Worm (Caenorhabditis elegans) whole organism, L3 larva: Measurements from ENCODE around the gene fbxa-107.

ENCODE experiments used
- R02D3.7 ChIP-seq: fragments of 150-350 bp; optimal IDR thresholded peaks from 2 replicates; lab custom pipeline; 2014; ENCODE audit warnings: missing biosample characterization, missing genetic modification characterization
- aly-2 ChIP-seq: fragments of 150-350 bp; optimal IDR thresholded peaks from 2 replicates; lab custom pipeline; 2014; ENCODE audit warnings: missing biosample characterization, missing genetic modification characterization
- ama-1 ChIP-seq: fragments of 150-350 bp; optimal IDR thresholded peaks from 2 replicates; lab custom pipeline; 2018
- ceh-16 ChIP-seq: sonication (generic microtip); optimal IDR thresholded peaks from 2 replicates; lab custom pipeline; 2017; ENCODE audit warnings: missing biosample characterization, missing genetic modification characterization
- ceh-28 ChIP-seq: fragments of 150-350 bp; optimal IDR thresholded peaks from 2 replicates; lab custom pipeline; 2014; ENCODE audit warnings: missing biosample characterization, missing genetic modification reagents, missing genetic modification characterization
- ceh-9 ChIP-seq: sonication (generic microtip); optimal IDR thresholded peaks from 2 replicates; lab custom pipeline; 2018; ENCODE audit warnings: missing biosample characterization, missing genetic modification characterization
- daf-12 ChIP-seq: fragments of 150-350 bp; optimal IDR thresholded peaks from 2 replicates; lab custom pipeline; 2014; ENCODE audit warnings: missing biosample characterization, missing genetic modification reagents, missing genetic modification characterization
- elt-1 ChIP-seq: fragments of 150-350 bp; optimal IDR thresholded peaks from 2 replicates; lab custom pipeline; 2014; ENCODE audit warnings: missing biosample characterization, missing genetic modification characterization
- elt-2 ChIP-seq: sonication (generic microtip); optimal IDR thresholded peaks from 2 replicates; lab custom pipeline; 2016; ENCODE audit warnings: missing genetic modification reagents, mild to moderate bottlenecking, missing genetic modification characterization, missing compliant biosample characterization
- eor-1 ChIP-seq, 2 experiments: fragments of 150-350 bp; optimal IDR thresholded peaks; 2 replicates each; lab custom pipeline; 2014 to 2018; ENCODE audit warnings: missing biosample characterization in 2 of 2, missing genetic modification characterization in 2 of 2
- fkh-10 ChIP-seq: sonication (generic microtip); optimal IDR thresholded peaks from 2 replicates; lab custom pipeline; 2017; ENCODE audit warnings: missing biosample characterization, missing genetic modification reagents, missing genetic modification characterization
- fkh-2 ChIP-seq: fragments of 150-350 bp; optimal IDR thresholded peaks from 2 replicates; lab custom pipeline; 2014; ENCODE audit warnings: missing biosample characterization, missing genetic modification reagents, missing genetic modification characterization
- fos-1 ChIP-seq: fragments of 150-350 bp; optimal IDR thresholded peaks from 2 replicates; lab custom pipeline; 2014; ENCODE audit warnings: missing biosample characterization, missing genetic modification characterization
- jun-1 ChIP-seq: fragments of 150-350 bp; optimal IDR thresholded peaks from 2 replicates; lab custom pipeline; 2014; ENCODE audit warnings: missing biosample characterization, missing genetic modification reagents, missing genetic modification characterization
- lin-15B ChIP-seq: fragments of 150-350 bp; optimal IDR thresholded peaks from 2 replicates; lab custom pipeline; 2014; ENCODE audit warnings: missing biosample characterization, missing genetic modification characterization
- lin-39 ChIP-seq: fragments of 150-350 bp; optimal IDR thresholded peaks from 2 replicates; lab custom pipeline; 2018; ENCODE audit warnings: missing biosample characterization, missing genetic modification reagents, missing genetic modification characterization
- lsy-12 ChIP-seq: sonication (generic microtip); optimal IDR thresholded peaks from 2 replicates; lab custom pipeline; 2016; ENCODE audit warnings: mild to moderate bottlenecking, missing genetic modification characterization, missing compliant biosample characterization
- mdl-1 ChIP-seq: fragments of 150-350 bp; optimal IDR thresholded peaks from 2 replicates; lab custom pipeline; 2014; ENCODE audit warnings: missing biosample characterization, missing genetic modification characterization
- mml-1 ChIP-seq: fragments of 150-350 bp; sonication (generic microtip); optimal IDR thresholded peaks from 3 replicates; lab custom pipeline; 2014; ENCODE audit warnings: missing biosample characterization, missing genetic modification characterization
- nfya-1 ChIP-seq: sonication (generic microtip); optimal IDR thresholded peaks from 2 replicates; lab custom pipeline; 2017; ENCODE audit warnings: missing genetic modification characterization, mild to moderate bottlenecking, missing compliant biosample characterization, antibody characterized with exemption, moderate library complexity; ENCODE audit not compliant: insufficient read depth
- nhr-11 ChIP-seq: fragments of 150-350 bp; optimal IDR thresholded peaks from 2 replicates; lab custom pipeline; 2014; ENCODE audit warnings: missing biosample characterization, missing genetic modification characterization
- nhr-23 ChIP-seq: fragments of 150-350 bp; optimal IDR thresholded peaks from 2 replicates; lab custom pipeline; 2014; ENCODE audit warnings: missing biosample characterization, missing genetic modification reagents, missing genetic modification characterization
- nhr-25 ChIP-seq: sonication (generic microtip); optimal IDR thresholded peaks from 2 replicates; lab custom pipeline; 2017; ENCODE audit warnings: missing biosample characterization, missing genetic modification characterization
- nhr-28 ChIP-seq: fragments of 150-350 bp; optimal IDR thresholded peaks from 2 replicates; lab custom pipeline; 2014; ENCODE audit warnings: missing biosample characterization, missing genetic modification characterization
- nhr-76 ChIP-seq: fragments of 150-350 bp; sonication (generic microtip); optimal IDR thresholded peaks from 5 replicates; lab custom pipeline; 2014; ENCODE audit warnings: missing biosample characterization, missing genetic modification characterization
- pha-4 ChIP-seq: fragments of 150-350 bp; optimal IDR thresholded peaks from 2 replicates; lab custom pipeline; 2014; ENCODE audit warnings: missing biosample characterization, missing genetic modification reagents, missing genetic modification characterization
- pqm-1 ChIP-seq: fragments of 150-350 bp; optimal IDR thresholded peaks from 2 replicates; lab custom pipeline; 2017; ENCODE audit warnings: missing biosample characterization, missing genetic modification characterization, inconsistent platforms
- sea-2 ChIP-seq: fragments of 150-350 bp; sonication (generic microtip); optimal IDR thresholded peaks from 4 replicates; lab custom pipeline; 2014; ENCODE audit warnings: missing biosample characterization, missing genetic modification reagents, missing genetic modification characterization
- skn-1 ChIP-seq: fragments of 150-350 bp; optimal IDR thresholded peaks from 2 replicates; lab custom pipeline; 2014; ENCODE audit warnings: missing biosample characterization, missing genetic modification characterization
- tbx-2 ChIP-seq: sonication (generic microtip); optimal IDR thresholded peaks from 2 replicates; lab custom pipeline; 2016; ENCODE audit warnings: mild to moderate bottlenecking, missing genetic modification characterization, missing compliant biosample characterization
- unc-62 ChIP-seq: fragments of 150-350 bp; sonication (generic microtip); optimal IDR thresholded peaks from 4 replicates; lab custom pipeline; 2014; ENCODE audit warnings: missing biosample characterization, missing genetic modification reagents, missing genetic modification characterization
- zag-1 ChIP-seq: fragments of 150-350 bp; optimal IDR thresholded peaks from 2 replicates; lab custom pipeline; 2014; ENCODE audit warnings: missing biosample characterization, missing genetic modification characterization
- ztf-11 ChIP-seq: fragments of 150-350 bp; optimal IDR thresholded peaks from 2 replicates; lab custom pipeline; 2014; ENCODE audit warnings: missing biosample characterization, missing genetic modification characterization
- ztf-4 ChIP-seq: fragments of 150-350 bp; optimal IDR thresholded peaks from 2 replicates; lab custom pipeline; 2014; ENCODE audit warnings: missing biosample characterization, missing genetic modification characterization

The fbxa-107 gene

DNA sequence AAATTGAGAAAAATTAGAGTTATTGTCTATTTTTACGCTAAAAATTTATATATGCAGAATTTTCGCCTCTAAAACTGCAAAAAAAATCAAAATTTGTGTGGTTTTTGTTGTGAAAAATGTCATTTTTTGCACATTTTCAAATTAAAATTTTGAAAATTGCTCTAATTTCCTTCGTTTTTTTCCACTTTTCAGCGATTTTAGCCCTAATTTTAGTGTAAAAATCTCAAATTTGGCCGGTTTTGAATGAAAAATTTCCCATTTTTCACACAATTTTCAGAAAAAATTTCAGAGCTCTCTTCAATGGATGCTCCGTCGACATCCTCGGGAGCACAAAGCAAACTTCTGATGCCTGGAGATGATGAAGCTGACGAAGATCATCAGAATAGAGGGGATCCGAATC, 25.4 kb upstream of the fbxa-107 start, which contains the start of gene par-4:
Gene par-4 (plus strand): TSS at position 301 of the 400 bp plus-strand sequence.
- TF ChIP-seq ztf-4 (tag; lab: Kevin White, UChicago) (no peak), elt-1 (tag; lab: Kevin White, UChicago) (no peak), R02D3.7 (tag; lab: Kevin White, UChicago) (no peak), lin-15B (no peak), ceh-16 (tag; lab: Kevin White, UChicago) (no peak), mml-1 (tag; lab: Kevin White, UChicago) (no peak), unc-62 (GFP tag; lab: Kevin White, UChicago) (no peak), tbx-2 (tag; lab: Kevin White, UChicago) (no peak)
- TF ChIP-seq, all 47 proteins: peak for 0

DNA sequence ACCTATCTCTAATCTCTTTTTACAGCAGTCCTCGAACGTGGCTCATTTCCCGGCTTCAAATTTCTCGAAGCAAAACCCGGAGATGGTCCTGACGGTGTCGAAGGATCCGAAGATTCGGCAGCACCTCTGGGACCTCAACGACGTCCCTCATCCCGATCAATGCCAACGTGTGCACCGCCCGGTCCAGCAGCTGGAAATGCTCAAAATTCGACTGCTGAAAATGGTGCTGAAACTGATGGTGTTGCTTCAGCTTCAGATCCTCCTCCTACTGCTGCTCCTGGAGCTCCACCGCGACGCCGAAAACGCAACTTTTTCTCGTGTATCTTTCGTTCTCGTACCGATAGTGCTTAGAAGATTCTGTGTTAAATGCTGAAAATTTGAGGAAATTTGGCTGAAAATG, 17.7 kb upstream of the fbxa-107 start:
- no peak for TF ChIP-seq nhr-23
- TF ChIP-seq zag-1, result no peak
- TF ChIP-seq nhr-28 (tag; lab: Kevin White, UChicago), result no peak
- no peak for TF ChIP-seq ceh-9 (tag; lab: Kevin White, UChicago)
- TF ChIP-seq aly-2 (tag; lab: Kevin White, UChicago), result no peak
- TF ChIP-seq pha-4 (tag; lab: Kevin White, UChicago), result no peak
- no peak for TF ChIP-seq pqm-1
- TF ChIP-seq tbx-2 (tag; lab: Kevin White, UChicago), result no peak
- no peak for TF ChIP-seq lin-39
- TF ChIP-seq nfya-1 (tag; lab: Kevin White, UChicago), result no peak
- no peak for TF ChIP-seq ceh-28
- TF ChIP-seq, all 47 proteins: peak for 0

DNA sequence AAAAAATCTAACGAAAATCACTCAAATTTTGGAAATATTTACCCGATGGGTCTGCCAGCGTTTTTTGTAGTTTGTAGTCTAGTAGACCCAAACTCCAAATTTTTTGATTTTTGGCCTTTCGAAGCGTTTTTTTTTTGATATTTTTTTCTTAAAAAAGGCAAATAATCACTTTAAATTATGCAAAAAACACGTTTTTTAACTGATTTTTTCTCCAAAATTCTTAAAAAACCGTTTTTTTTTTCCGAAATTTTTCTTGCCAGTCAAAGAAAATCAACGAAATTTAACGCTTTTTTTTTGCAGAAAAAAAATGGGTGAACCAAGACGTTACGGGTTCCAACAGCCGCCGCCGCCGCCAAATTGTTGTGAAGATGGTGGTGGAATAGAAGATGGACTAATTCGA, 15.8 kb upstream of the fbxa-107 start, which contains the start of gene Y37H2A.1:
Gene Y37H2A.1 (plus strand): TSS at position 301 of the 400 bp plus-strand sequence.
- TF ChIP-seq zag-1 (no peak), daf-12 (no peak), eor-1 (tag; optimal IDR thresholded peaks at IDR 0.05; lab: Kevin White, UChicago) (no peak), lin-15B (no peak), ztf-4 (tag; lab: Kevin White, UChicago) (no peak), fkh-2 (tag; lab: Kevin White, UChicago) (no peak), mdl-1 (tag; lab: Kevin White, UChicago) (no peak), lin-39 (no peak), skn-1 (tag; lab: Kevin White, UChicago) (no peak), nhr-25 (tag; lab: Kevin White, UChicago) (no peak), fkh-10 (GFP tag; lab: Kevin White, UChicago) (no peak), nhr-76 (tag; lab: Kevin White, UChicago) (no peak), ceh-9 (tag; lab: Kevin White, UChicago) (no peak), unc-62 (GFP tag; lab: Kevin White, UChicago) (no peak), ama-1 (lab: Kevin White, UChicago) (no peak), nhr-11 (tag; lab: Kevin White, UChicago) (no peak), sea-2 (GFP tag; lab: Kevin White, UChicago) (no peak), mml-1 (tag; lab: Kevin White, UChicago) (no peak), R02D3.7 (tag; lab: Kevin White, UChicago) (no peak), pha-4 (tag; lab: Kevin White, UChicago) (no peak)

DNA sequence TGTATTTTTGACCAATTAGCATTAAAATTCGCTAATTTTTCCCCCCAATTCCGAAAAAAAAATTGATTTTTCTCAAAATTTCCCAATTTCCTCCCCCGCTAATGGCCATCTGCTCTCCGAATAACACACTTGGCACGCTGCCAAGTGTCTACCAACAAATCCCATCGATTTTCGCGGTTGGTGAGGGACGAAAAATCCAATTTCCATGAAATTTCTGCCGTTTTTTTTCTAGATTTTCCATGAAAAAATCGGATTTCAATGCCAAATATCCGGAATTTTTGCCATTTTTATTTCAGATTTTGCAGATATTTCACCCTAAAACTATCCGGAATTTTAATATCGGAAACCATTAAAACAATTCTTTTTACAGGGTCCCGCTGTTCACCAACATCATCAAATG, 14.3 kb upstream of the fbxa-107 start:
- TF ChIP-seq sea-2 (GFP tag; lab: Kevin White, UChicago) (no peak), ceh-9 (tag; lab: Kevin White, UChicago) (no peak), daf-12 (no peak), mdl-1 (tag; lab: Kevin White, UChicago) (no peak), R02D3.7 (tag; lab: Kevin White, UChicago) (no peak), ztf-11 (tag; lab: Kevin White, UChicago) (no peak), skn-1 (tag; lab: Kevin White, UChicago) (no peak), unc-62 (GFP tag; lab: Kevin White, UChicago) (no peak), ceh-16 (tag; lab: Kevin White, UChicago) (no peak), ama-1 (lab: Kevin White, UChicago) (no peak), fos-1 (tag; lab: Kevin White, UChicago) (no peak), ztf-4 (tag; lab: Kevin White, UChicago) (no peak), lsy-12 (tag; lab: Kevin White, UChicago) (no peak), zag-1 (no peak), nhr-76 (tag; lab: Kevin White, UChicago) (no peak), elt-2 (tag; lab: Kevin White, UChicago) (no peak), nhr-25 (tag; lab: Kevin White, UChicago) (no peak), jun-1 (tag; lab: Kevin White, UChicago) (no peak), fkh-10 (GFP tag; lab: Kevin White, UChicago) (no peak), eor-1 (tag; optimal IDR thresholded peaks at IDR 0.05; lab: Kevin White, UChicago) (no peak)
